Worm (Caenorhabditis elegans) whole organism, L4 larva: ENCODE measurements around the gene moc-6.

Experiments
- D1046.2 ChIP-seq: fragments of 200-800 bp; sonication (Bioruptor generic); IDR thresholded peaks from 2 replicates; pipeline ENCODE4 v1.3.6; 2022; ENCODE audit warnings: missing genetic modification characterization, missing compliant biosample characterization
- F10B5.3 ChIP-seq: sonication (generic microtip); optimal IDR thresholded peaks from 2 replicates; lab custom pipeline; 2016; ENCODE audit warnings: mild to moderate bottlenecking, missing genetic modification characterization, missing compliant biosample characterization
- F37D6.2 ChIP-seq: sonication (generic microtip); optimal IDR thresholded peaks from 2 replicates; lab custom pipeline; 2016; ENCODE audit warnings: mild to moderate bottlenecking, missing genetic modification characterization, missing compliant biosample characterization
- T20F7.1 ChIP-seq: fragments of 200-800 bp; sonication (Bioruptor generic); optimal IDR thresholded peaks from 2 replicates; lab custom pipeline; 2018; ENCODE audit warnings: mild to moderate bottlenecking, missing genetic modification characterization, missing compliant biosample characterization
- Y48G9A.11 ChIP-seq: fragments of 200-800 bp; sonication (Bioruptor generic); IDR thresholded peaks from 2 replicates; pipeline ENCODE4 v1.3.6; 2022; ENCODE audit warnings: missing genetic modification reagents, missing genetic modification characterization, missing compliant biosample characterization
- Y5F2A.4 ChIP-seq: fragments of 200-800 bp; sonication (Bioruptor generic); optimal IDR thresholded peaks from 2 replicates; lab custom pipeline; 2018; ENCODE audit warnings: mild to moderate bottlenecking, missing genetic modification characterization, missing compliant biosample characterization
- Y75B8A.6 ChIP-seq: fragments of 200-800 bp; sonication (Bioruptor generic); IDR thresholded peaks from 2 replicates; pipeline ENCODE4 v1.3.6; 2022; ENCODE audit warnings: missing genetic modification reagents, missing genetic modification characterization, missing compliant biosample characterization
- ZK546.5 ChIP-seq, 2 experiments: sonication (generic microtip); optimal IDR thresholded peaks; 2 replicates each; lab custom pipeline; 2017; ENCODE audit warnings: missing biosample characterization in 2 of 2, missing genetic modification characterization in 2 of 2
- aha-1 ChIP-seq: fragments of 150-350 bp; peaks from one replicate; lab custom pipeline; 2014; ENCODE audit warnings: missing biosample characterization, missing genetic modification characterization
- ama-1 ChIP-seq: fragments of 150-350 bp; optimal IDR thresholded peaks from 2 replicates; lab custom pipeline; 2014; ENCODE audit warnings: inconsistent platforms, mixed read lengths
- arid-1 ChIP-seq: fragments of 200-800 bp; sonication (Bioruptor generic); conservative IDR thresholded peaks from 2 replicates; pipeline ENCODE4 v1.3.6; 2022; ENCODE audit warnings: missing genetic modification reagents, missing genetic modification characterization, missing compliant biosample characterization
- ceh-32 ChIP-seq: sonication (generic microtip); optimal IDR thresholded peaks from 2 replicates; lab custom pipeline; 2016; ENCODE audit warnings: mild to moderate bottlenecking, missing genetic modification characterization, missing compliant biosample characterization; ENCODE audit not compliant: poor library complexity
- ces-1 ChIP-seq: fragments of 150-350 bp; sonication (generic microtip); optimal IDR thresholded peaks from 4 replicates; lab custom pipeline; 2014; ENCODE audit warnings: missing biosample characterization, missing genetic modification reagents, missing genetic modification characterization
- daf-19 ChIP-seq: fragments of 200-800 bp; sonication (Bioruptor generic); conservative IDR thresholded peaks from 2 replicates; pipeline ENCODE4 v1.3.6; 2022; ENCODE audit warnings: missing genetic modification characterization, missing compliant biosample characterization
- dmd-6 ChIP-seq: fragments of 200-800 bp; sonication (Bioruptor generic); IDR thresholded peaks from 2 replicates; pipeline ENCODE4 v1.3.6; 2022; ENCODE audit warnings: missing genetic modification reagents, missing genetic modification characterization, missing compliant biosample characterization
- dmd-9 ChIP-seq: fragments of 200-800 bp; sonication (Bioruptor generic); IDR thresholded peaks from 2 replicates; pipeline ENCODE4 v1.3.6; 2022; ENCODE audit warnings: missing genetic modification reagents, missing genetic modification characterization, missing compliant biosample characterization
- dpl-1 ChIP-seq: fragments of 150-350 bp; optimal IDR thresholded peaks from 2 replicates; lab custom pipeline; 2014; ENCODE audit warnings: missing biosample characterization, missing genetic modification reagents, missing genetic modification characterization
- dve-1 ChIP-seq: sonication (generic microtip); optimal IDR thresholded peaks from 2 replicates; lab custom pipeline; 2017; ENCODE audit warnings: antibody characterized with exemption, mild to moderate bottlenecking, missing genetic modification characterization, missing compliant biosample characterization; ENCODE audit not compliant: insufficient read depth
- gei-8 ChIP-seq: fragments of 200-800 bp; sonication (Bioruptor generic); optimal IDR thresholded peaks from 2 replicates; lab custom pipeline; 2018; ENCODE audit warnings: mild to moderate bottlenecking, missing genetic modification characterization, missing compliant biosample characterization
- hif-1 ChIP-seq, 2 experiments: sonication (generic microtip); optimal IDR thresholded peaks; 2 replicates each; lab custom pipeline; 2016 to 2017; ENCODE audit warnings: missing compliant biosample characterization in 2 of 2, missing genetic modification characterization in 2 of 2, missing genetic modification reagents in 2 of 2, missing genotype in 2 of 2, mild to moderate bottlenecking in 1 of 2
- hmg-1.1 ChIP-seq: fragments of 200-800 bp; sonication (Bioruptor generic); IDR thresholded peaks from 2 replicates; pipeline ENCODE4 v1.3.6; 2022; ENCODE audit warnings: missing genetic modification reagents, missing genetic modification characterization, missing compliant biosample characterization
- jun-1 ChIP-seq: fragments of 150-350 bp; optimal IDR thresholded peaks from 2 replicates; lab custom pipeline; 2014; ENCODE audit warnings: missing biosample characterization, missing genetic modification reagents, missing genetic modification characterization
- lim-7 ChIP-seq: fragments of 200-800 bp; sonication (Bioruptor generic); IDR thresholded peaks from 2 replicates; pipeline ENCODE4 v1.3.6; 2022; ENCODE audit warnings: missing genetic modification characterization, missing compliant biosample characterization
- lin-15B ChIP-seq: fragments of 150-350 bp; sonication (generic microtip); optimal IDR thresholded peaks from 3 replicates; lab custom pipeline; 2014; ENCODE audit warnings: missing biosample characterization, missing genetic modification characterization
- lin-38 ChIP-seq: fragments of 200-800 bp; sonication (Bioruptor generic); IDR thresholded peaks from 2 replicates; pipeline ENCODE4 v1.3.6; 2022; ENCODE audit warnings: missing genetic modification reagents, missing genetic modification characterization, missing compliant biosample characterization
- lsy-2 ChIP-seq, 2 experiments: fragments of 150-350 bp in 1 of 2; sonication (generic microtip) in 1 of 2; optimal IDR thresholded peaks; 2 replicates each; lab custom pipeline; 2014 to 2017; ENCODE audit warnings: missing biosample characterization in 2 of 2, missing genetic modification characterization in 2 of 2
- madf-5 ChIP-seq, 2 experiments: fragments of 200-800 bp; sonication (Bioruptor generic); IDR thresholded peaks; 2 replicates each; pipeline ENCODE4 v1.3.6; 2022; ENCODE audit warnings: missing compliant biosample characterization in 2 of 2, missing genetic modification characterization in 2 of 2
- madf-9 ChIP-seq: fragments of 200-800 bp; sonication (Bioruptor generic); conservative IDR thresholded peaks from 2 replicates; pipeline ENCODE4 v1.3.6; 2022; ENCODE audit warnings: missing genetic modification reagents, missing genetic modification characterization, missing compliant biosample characterization
- mxl-2 ChIP-seq: fragments of 200-800 bp; sonication (Bioruptor generic); conservative IDR thresholded peaks from 2 replicates; pipeline ENCODE4 v1.3.6; 2022; ENCODE audit warnings: missing genetic modification reagents, missing genetic modification characterization, missing compliant biosample characterization
- nhr-11 ChIP-seq: fragments of 150-350 bp; optimal IDR thresholded peaks from 2 replicates; lab custom pipeline; 2014; ENCODE audit warnings: missing biosample characterization, missing genetic modification characterization
- nhr-111 ChIP-seq: fragments of 200-800 bp; sonication (Bioruptor generic); optimal IDR thresholded peaks from 2 replicates; lab custom pipeline; 2018; ENCODE audit warnings: mild to moderate bottlenecking, missing genetic modification characterization, missing compliant biosample characterization
- nhr-28 ChIP-seq: fragments of 150-350 bp; optimal IDR thresholded peaks from 2 replicates; lab custom pipeline; 2014; ENCODE audit warnings: missing biosample characterization, missing genetic modification characterization
- nhr-41 ChIP-seq: fragments of 200-800 bp; sonication (Bioruptor generic); IDR thresholded peaks from 2 replicates; pipeline ENCODE4 v1.3.6; 2022; ENCODE audit warnings: missing genetic modification reagents, missing genetic modification characterization, missing compliant biosample characterization
- nhr-42 ChIP-seq: fragments of 200-800 bp; sonication (Bioruptor generic); IDR thresholded peaks from 2 replicates; pipeline ENCODE4 v1.3.6; 2022; ENCODE audit warnings: missing genetic modification characterization, missing compliant biosample characterization
- nhr-48 ChIP-seq: sonication (generic microtip); optimal IDR thresholded peaks from 2 replicates; lab custom pipeline; 2016; ENCODE audit warnings: mild to moderate bottlenecking, missing genetic modification characterization, missing compliant biosample characterization
- nhr-76 ChIP-seq: fragments of 150-350 bp; optimal IDR thresholded peaks from 2 replicates; lab custom pipeline; 2014; ENCODE audit warnings: missing biosample characterization, missing genetic modification characterization
- nhr-77 ChIP-seq: fragments of 150-350 bp; optimal IDR thresholded peaks from 2 replicates; lab custom pipeline; 2014; ENCODE audit warnings: missing biosample characterization, missing genetic modification characterization
- php-3 ChIP-seq: fragments of 200-800 bp; sonication (Bioruptor generic); IDR thresholded peaks from 2 replicates; pipeline ENCODE4 v1.3.6; 2022; ENCODE audit warnings: missing genetic modification reagents, missing genetic modification characterization, missing compliant biosample characterization
- pqm-1 ChIP-seq: sonication (generic microtip); optimal IDR thresholded peaks from 2 replicates; lab custom pipeline; 2017; ENCODE audit warnings: missing biosample characterization, missing genetic modification characterization
- spr-3 ChIP-seq: fragments of 200-800 bp; sonication (Bioruptor generic); optimal IDR thresholded peaks from 2 replicates; lab custom pipeline; 2018; ENCODE audit warnings: mild to moderate bottlenecking, missing genetic modification characterization, missing compliant biosample characterization
- unc-130 ChIP-seq: sonication (generic microtip); optimal IDR thresholded peaks from 2 replicates; lab custom pipeline; 2016; ENCODE audit warnings: missing genetic modification reagents, missing genetic modification characterization, missing compliant biosample characterization
- unc-39 ChIP-seq: sonication (generic microtip); optimal IDR thresholded peaks from 2 replicates; lab custom pipeline; 2017; ENCODE audit warnings: missing biosample characterization, missing genetic modification characterization
- vab-7 ChIP-seq: fragments of 200-800 bp; sonication (Bioruptor generic); IDR thresholded peaks from 2 replicates; pipeline ENCODE4 v1.3.6; 2022; ENCODE audit warnings: missing genetic modification reagents, missing genetic modification characterization, missing compliant biosample characterization
- zag-1 ChIP-seq: fragments of 150-350 bp; optimal IDR thresholded peaks from 2 replicates; lab custom pipeline; 2014; ENCODE audit warnings: missing biosample characterization, missing genetic modification characterization

The moc-6 gene

ce11 chrIII:5196298-5197045 lies 682 bp downstream of the moc-6 start (continued):
- TF ChIP-seq ceh-32 (tag; lab: Kevin White, UChicago) (no peak), mxl-2 (GFP tag; lab: Robert Waterston, UW) (no peak), pqm-1 (tag; lab: Kevin White, UChicago) (no peak), nhr-11 (tag; lab: Kevin White, UChicago) (no peak), nhr-42 (0 out of 2 replicates have a peak, but pooled peaks have one; percentile 4), nhr-77 (peak; percentile 0), T20F7.1 (GFP tag; lab: Kevin White, UChicago) (peak; percentile 7), gei-8 (GFP tag; lab: Kevin White, UChicago) (peak; percentile 34), nhr-76 (no peak), lin-38 (GFP tag; lab: Robert Waterston, UW) (peak; percentile 80), jun-1 (tag; lab: Kevin White, UChicago) (no peak), spr-3 (GFP tag; lab: Kevin White, UChicago) (no peak), madf-9 (GFP tag; lab: Robert Waterston, UW) (peak; percentile 61), Y48G9A.11 (GFP tag; lab: Robert Waterston, UW) (0 out of 2 replicates have a peak, but pooled peaks have one; percentile 30), ZK546.5 (tag; optimal IDR thresholded peaks at IDR 0.05; lab: Kevin White, UChicago) (no peak), aha-1 (tag; lab: Kevin White, UChicago) (peak; percentile 97), arid-1 (no peak), D1046.2 (GFP tag; lab: Robert Waterston, UW) (no peak), ces-1 (GFP tag; lab: Kevin White, UChicago) (no peak), hmg-1.1 (GFP tag; lab: Robert Waterston, UW) (peak; percentile 29; the same call in 1 of the 2 replicates), dpl-1 (GFP tag; lab: Kevin White, UChicago) (no peak), nhr-111 (no peak), unc-130 (GFP tag; lab: Kevin White, UChicago) (no peak), lsy-2 (tag; optimal IDR thresholded peaks at IDR 0.05; lab: Kevin White, UChicago) (no peak), zag-1 (tag; lab: Kevin White, UChicago) (no peak), F10B5.3 (no peak), php-3 (GFP tag; lab: Robert Waterston, UW) (no peak), dve-1 (tag; lab: Kevin White, UChicago) (peak; percentile 61), hif-1 (tag; optimal IDR thresholded peaks at IDR 0.05; lab: Kevin White, UChicago) (no peak), nhr-28 (tag; lab: Kevin White, UChicago) (no peak), Y75B8A.6 (GFP tag; lab: Robert Waterston, UW) (no peak; the same call in 1 of the 2 replicates), Y5F2A.4 (GFP tag; lab: Kevin White, UChicago) (no peak), dmd-9 (GFP tag; lab: Robert Waterston, UW) (no peak), lim-7 (GFP tag; lab: Robert Waterston, UW) (peak; percentile 58; the same call in 1 of the 2 replicates), dmd-6 (GFP tag; lab: Robert Waterston, UW) (peak; percentile 57), daf-19 (GFP tag; lab: Robert Waterston, UW) (0 out of 2 replicates have a peak, but pooled peaks have one; percentile 25), lin-15B (tag; lab: Kevin White, UChicago) (no peak), vab-7 (no peak), ama-1 (lab: Kevin White, UChicago) (peak; percentile 55), nhr-48 (peak; percentile 61), unc-39 (tag; lab: Kevin White, UChicago) (no peak), F37D6.2 (tag; lab: Kevin White, UChicago) (no peak), nhr-41 (GFP tag; lab: Robert Waterston, UW) (no peak), madf-5 (GFP tag; IDR thresholded peaks at IDR 0.05; lab: Robert Waterston, UW) (no peak)
